Fruit fly (Drosophila melanogaster): ENCODE data around the gene CG6959.

Gene CG6959

DNA sequence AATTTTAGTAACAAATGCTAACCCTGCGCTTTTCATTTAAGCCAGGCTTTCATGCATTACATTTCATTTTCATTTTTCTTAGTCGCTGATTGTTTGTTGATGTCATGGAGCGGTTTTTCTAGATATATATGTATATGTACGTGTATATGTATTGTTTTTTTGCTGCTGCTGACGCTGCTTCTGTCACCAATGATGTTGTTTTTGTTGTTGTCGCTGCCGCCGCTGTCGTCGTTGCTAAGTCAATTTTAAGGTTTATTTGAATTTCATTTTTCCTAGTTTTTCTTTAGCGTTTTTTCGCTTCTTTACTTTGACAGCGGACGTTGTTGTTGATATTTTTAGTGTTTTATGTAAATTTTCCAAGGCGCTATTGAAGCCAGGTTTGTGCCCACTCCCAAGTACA is 875 bp upstream of the CG6959 start:
- TF ChIP-seq rn (GFP tag; IDR thresholded peaks at IDR 0.05), result no peak
- TF ChIP-seq CG4496 (GFP tag; IDR thresholded peaks at IDR 0.05), result no peak
- no peak for TF ChIP-seq gl (tag; optimal IDR thresholded peaks at IDR 0.05)
- TF ChIP-seq CG9948 (tag; optimal IDR thresholded peaks at IDR 0.05), result no peak
- TF ChIP-seq CG14655 (GFP tag; optimal IDR thresholded peaks at IDR 0.05), result no peak
- no peak for TF ChIP-seq EcR (GFP tag; optimal IDR thresholded peaks at IDR 0.05)
- no peak for TF ChIP-seq CG8301 (tag; optimal IDR thresholded peaks at IDR 0.05)
- no peak for TF ChIP-seq Pif1A (GFP tag; optimal IDR thresholded peaks at IDR 0.05)
- no peak for TF ChIP-seq CG15710 (tag; optimal IDR thresholded peaks at IDR 0.05)
- TF ChIP-seq CG8159 (tag; optimal IDR thresholded peaks at IDR 0.05), result no peak
- no peak for TF ChIP-seq CG10348 (GFP tag; IDR thresholded peaks at IDR 0.05)
- no peak for TF ChIP-seq Snoo (tag; optimal IDR thresholded peaks at IDR 0.05)
- TF ChIP-seq CG34367 (tag; optimal IDR thresholded peaks at IDR 0.05), result no peak

DNA sequence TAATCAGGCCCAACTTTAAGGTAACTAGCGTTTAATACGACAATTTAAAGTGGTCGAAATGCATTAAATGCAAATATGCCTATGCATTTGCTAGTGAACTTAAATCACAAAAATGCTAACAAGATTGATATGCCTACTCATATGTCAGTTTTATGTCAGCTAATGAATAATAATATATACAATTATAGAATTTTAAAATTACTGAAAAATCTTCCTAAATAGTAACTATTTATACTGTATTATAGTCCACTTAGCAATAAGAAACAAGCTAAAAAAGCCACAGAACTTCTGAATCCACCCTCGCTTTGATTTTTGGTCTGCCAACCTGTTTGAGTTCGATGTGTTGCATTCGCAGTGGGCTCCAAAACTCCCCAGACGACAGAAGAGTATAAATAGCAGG is 415 bp upstream of the CG6959 start:
- TF ChIP-seq CG17806 (tag; optimal IDR thresholded peaks at IDR 0.05) (peak; percentile 51), CG8301 (tag; optimal IDR thresholded peaks at IDR 0.05) (peak; percentile 45), Pif1B (GFP tag; optimal IDR thresholded peaks at IDR 0.05) (no peak), CG12605 (GFP tag; IDR thresholded peaks at IDR 0.05) (no peak), Pif1A (GFP tag; optimal IDR thresholded peaks at IDR 0.05) (no peak), rn (GFP tag; IDR thresholded peaks at IDR 0.05) (no peak), Ets98B (GFP tag; IDR thresholded peaks at IDR 0.05) (peak; percentile 50), gl (tag; optimal IDR thresholded peaks at IDR 0.05) (no peak), CG13204 (GFP tag; optimal IDR thresholded peaks at IDR 0.05) (no peak), D1 (tag; optimal IDR thresholded peaks at IDR 0.05) (peak; percentile 63), Snoo (tag; optimal IDR thresholded peaks at IDR 0.05) (peak; percentile 4), CG34367 (tag; optimal IDR thresholded peaks at IDR 0.05) (no peak), CG8159 (tag; optimal IDR thresholded peaks at IDR 0.05) (peak; percentile 62), CG32121 (GFP tag; IDR thresholded peaks at IDR 0.05) (peak; percentile 40; the same call in 1 of the 2 replicates), CG9948 (tag; optimal IDR thresholded peaks at IDR 0.05) (peak; percentile 42), CG15710 (tag; optimal IDR thresholded peaks at IDR 0.05) (no peak), CG4496 (GFP tag; IDR thresholded peaks at IDR 0.05) (peak; percentile 34; the same call in 2 of the 3 replicates), CG10348 (GFP tag; IDR thresholded peaks at IDR 0.05) (no peak), EcR (GFP tag; optimal IDR thresholded peaks at IDR 0.05) (no peak), fd96Ca (GFP tag; IDR thresholded peaks at IDR 0.05) (0 out of 3 replicates have a peak, but pooled peaks have one; percentile 41), CG14655 (GFP tag; optimal IDR thresholded peaks at IDR 0.05) (peak; percentile 75)

DNA sequence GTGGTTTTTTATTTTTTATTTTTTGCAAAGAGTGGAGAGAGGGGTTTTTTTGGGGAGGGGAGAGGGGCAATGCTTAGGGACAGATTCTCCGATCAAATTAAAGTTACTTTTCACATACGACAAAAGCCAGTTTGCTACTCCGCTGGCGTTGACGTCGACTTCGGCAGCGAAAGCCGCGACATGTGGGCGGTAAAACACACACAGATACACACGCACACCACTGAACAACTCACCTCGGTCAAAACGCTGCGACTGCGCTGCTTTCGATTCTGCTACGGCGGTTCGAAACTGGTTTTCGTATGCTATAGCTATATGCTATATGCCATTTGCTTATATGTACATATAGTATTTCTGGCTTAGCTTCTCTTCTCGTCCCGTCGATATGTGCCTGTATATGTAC is 698 bp downstream of the CG6959 start:
- no peak for TF ChIP-seq CG4496 (GFP tag; IDR thresholded peaks at IDR 0.05)
- no peak for TF ChIP-seq fd96Ca (GFP tag; IDR thresholded peaks at IDR 0.05)

DNA sequence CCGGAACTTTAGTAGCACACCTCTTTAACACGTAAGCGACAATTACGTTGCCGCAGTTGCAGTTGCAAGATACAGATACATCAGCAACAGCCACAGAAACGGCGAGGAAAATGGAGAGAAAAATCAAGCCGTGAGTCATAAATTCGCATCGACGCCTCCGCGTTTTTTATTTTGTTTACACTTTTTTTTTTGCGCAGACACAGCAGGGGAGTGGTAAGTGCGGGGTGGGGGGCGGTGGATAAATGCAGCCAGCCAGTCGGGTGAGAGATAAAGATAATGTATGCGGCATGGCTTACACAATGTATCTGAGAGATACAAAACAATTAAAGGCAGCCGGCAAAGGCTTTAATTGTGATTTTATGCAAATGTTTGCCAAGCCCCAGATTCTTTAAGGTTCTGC is 4.1 kb downstream of the CG6959 start:
- no peak for TF ChIP-seq rn (GFP tag; IDR thresholded peaks at IDR 0.05)
- TF ChIP-seq fd96Ca (GFP tag; IDR thresholded peaks at IDR 0.05), result 0 out of 3 replicates have a peak, but pooled peaks have one; percentile 31
- peak; percentile 27; the same call in 1 of the 3 replicates for TF ChIP-seq CG4496 (GFP tag; IDR thresholded peaks at IDR 0.05)
- TF ChIP-seq Ets98B (GFP tag; IDR thresholded peaks at IDR 0.05), result no peak; the same call in 1 of the 2 replicates
- 0 out of 2 replicates have a peak, but pooled peaks have one; percentile 12 for TF ChIP-seq CG32121 (GFP tag; IDR thresholded peaks at IDR 0.05)
- peak; percentile 23 for TF ChIP-seq gl (tag; optimal IDR thresholded peaks at IDR 0.05)
- peak; percentile 50 for TF ChIP-seq EcR (GFP tag; optimal IDR thresholded peaks at IDR 0.05)
- TF ChIP-seq CG8301 (tag; optimal IDR thresholded peaks at IDR 0.05), result no peak
- TF ChIP-seq Pif1B (GFP tag; optimal IDR thresholded peaks at IDR 0.05), result no peak
- TF ChIP-seq CG14655 (GFP tag; optimal IDR thresholded peaks at IDR 0.05), result peak; percentile 30
- TF ChIP-seq CG15710 (tag; optimal IDR thresholded peaks at IDR 0.05), result peak; percentile 45
- TF ChIP-seq Snoo (tag; optimal IDR thresholded peaks at IDR 0.05), result peak; percentile 34
- TF ChIP-seq D1 (tag; optimal IDR thresholded peaks at IDR 0.05), result no peak
- no peak for TF ChIP-seq CG17806 (tag; optimal IDR thresholded peaks at IDR 0.05)
- peak; percentile 42 for TF ChIP-seq Pif1A (GFP tag; optimal IDR thresholded peaks at IDR 0.05)
- TF ChIP-seq CG8159 (tag; optimal IDR thresholded peaks at IDR 0.05), result peak; percentile 36
- TF ChIP-seq CG12605 (GFP tag; IDR thresholded peaks at IDR 0.05), result peak; percentile 37; the same call in 1 of the 2 replicates
- peak; percentile 74 for TF ChIP-seq CG13204 (GFP tag; optimal IDR thresholded peaks at IDR 0.05)
- TF ChIP-seq CG10348 (GFP tag; IDR thresholded peaks at IDR 0.05), result no peak
- TF ChIP-seq CG9948 (tag; optimal IDR thresholded peaks at IDR 0.05), result no peak
- TF ChIP-seq CG34367 (tag; optimal IDR thresholded peaks at IDR 0.05), result peak; percentile 18

DNA sequence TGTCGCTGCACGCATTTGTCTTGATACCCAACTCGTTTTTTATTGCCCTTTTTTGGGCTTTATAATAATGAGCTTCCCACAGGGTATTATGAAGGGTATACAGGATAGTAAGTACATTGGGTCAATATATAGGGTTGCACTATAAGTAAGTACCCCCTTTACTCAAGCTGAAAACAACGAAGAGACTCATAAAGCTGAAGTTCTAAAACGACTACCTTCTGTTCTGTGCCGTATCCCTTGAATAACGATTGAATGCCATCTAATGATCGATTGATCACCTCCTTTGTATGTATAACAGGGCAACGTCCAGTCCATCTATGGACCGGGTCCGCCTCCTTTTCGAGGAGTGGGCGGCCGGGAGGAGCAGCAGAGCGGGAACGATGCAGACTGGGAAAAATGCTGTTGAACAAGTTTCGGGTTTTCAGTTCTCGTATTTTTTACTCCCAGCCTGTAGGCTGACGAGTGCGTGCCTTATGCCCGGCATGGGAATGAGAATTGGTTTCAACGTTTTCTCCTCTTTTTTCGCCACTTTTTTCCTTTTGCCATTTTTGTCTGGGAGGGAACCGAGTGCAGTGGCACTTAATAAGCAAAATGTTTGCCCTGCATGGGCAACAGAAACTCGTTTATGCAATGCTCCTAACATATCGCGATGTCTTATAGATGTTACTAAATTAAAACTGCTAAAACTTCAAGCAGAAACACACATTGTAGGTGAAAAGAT is 9.6 kb downstream of the CG6959 start:
- TF ChIP-seq CG8301 (tag; optimal IDR thresholded peaks at IDR 0.05) (no peak), gl (tag; optimal IDR thresholded peaks at IDR 0.05) (peak; percentile 38), fd96Ca (GFP tag; IDR thresholded peaks at IDR 0.05) (peak; percentile 28; the same call in 1 of the 3 replicates), CG32121 (GFP tag; IDR thresholded peaks at IDR 0.05) (no peak), D1 (tag; optimal IDR thresholded peaks at IDR 0.05) (no peak), CG13204 (GFP tag; optimal IDR thresholded peaks at IDR 0.05) (peak; percentile 30), CG15710 (tag; optimal IDR thresholded peaks at IDR 0.05) (peak; percentile 33), CG14655 (GFP tag; optimal IDR thresholded peaks at IDR 0.05) (peak; percentile 32), Snoo (tag; optimal IDR thresholded peaks at IDR 0.05) (peak; percentile 27), Ets98B (GFP tag; IDR thresholded peaks at IDR 0.05) (no peak), CG12605 (GFP tag; IDR thresholded peaks at IDR 0.05) (peak; percentile 23; the same call in 1 of the 2 replicates), rn (GFP tag; IDR thresholded peaks at IDR 0.05) (no peak), CG4496 (GFP tag; IDR thresholded peaks at IDR 0.05) (0 out of 3 replicates have a peak, but pooled peaks have one; percentile 35), Pif1A (GFP tag; optimal IDR thresholded peaks at IDR 0.05) (no peak), CG10348 (GFP tag; IDR thresholded peaks at IDR 0.05) (no peak), CG9948 (tag; optimal IDR thresholded peaks at IDR 0.05) (peak; percentile 36), EcR (GFP tag; optimal IDR thresholded peaks at IDR 0.05) (peak; percentile 65), CG17806 (tag; optimal IDR thresholded peaks at IDR 0.05) (peak; percentile 15), CG8159 (tag; optimal IDR thresholded peaks at IDR 0.05) (peak; percentile 48), Pif1B (GFP tag; optimal IDR thresholded peaks at IDR 0.05) (no peak)
